Worm (Caenorhabditis elegans) whole organism, mixed stage, embryonic: Measurements from ENCODE around the gene rac-2.

Source experiments
- bed-3 ChIP-seq: fragments of 200-800 bp; sonication (Bioruptor generic); optimal IDR thresholded peaks from 3 replicates; lab custom pipeline; 2018; ENCODE audit warnings: mild to moderate bottlenecking, missing genetic modification characterization, moderate library complexity, missing compliant biosample characterization
- blmp-1 ChIP-seq: fragments of 150-350 bp; optimal IDR thresholded peaks from 2 replicates; lab custom pipeline; 2014; ENCODE audit warnings: missing biosample characterization, missing genetic modification characterization
- ceh-39 ChIP-seq: fragments of 150-350 bp; optimal IDR thresholded peaks from 2 replicates; lab custom pipeline; 2014; ENCODE audit warnings: missing biosample characterization, missing genetic modification characterization
- ces-1 ChIP-seq: fragments of 150-350 bp; optimal IDR thresholded peaks from 2 replicates; lab custom pipeline; 2014; ENCODE audit warnings: missing biosample characterization, missing genetic modification reagents, missing genetic modification characterization
- flh-1 ChIP-seq: fragments of 200-800 bp; sonication (Bioruptor generic); optimal IDR thresholded peaks from 2 replicates; lab custom pipeline; 2018; ENCODE audit warnings: mild to moderate bottlenecking, missing genetic modification characterization, moderate library complexity, missing compliant biosample characterization
- ham-2 ChIP-seq: fragments of 200-800 bp; sonication (Bioruptor generic); optimal IDR thresholded peaks from 2 replicates; lab custom pipeline; 2018; ENCODE audit warnings: mild to moderate bottlenecking, missing genetic modification characterization, missing compliant biosample characterization
- hlh-1 ChIP-seq: fragments of 150-350 bp; optimal IDR thresholded peaks from 2 replicates; lab custom pipeline; 2014; ENCODE audit warnings: missing biosample characterization, missing genetic modification reagents, missing genetic modification characterization
- lin-32 ChIP-seq: fragments of 200-800 bp; sonication (Bioruptor generic); optimal IDR thresholded peaks from 2 replicates; lab custom pipeline; 2018; ENCODE audit warnings: mild to moderate bottlenecking, missing genetic modification characterization, missing compliant biosample characterization
- lsy-2 ChIP-seq: fragments of 150-350 bp; optimal IDR thresholded peaks from 2 replicates; lab custom pipeline; 2014; ENCODE audit warnings: missing biosample characterization, missing genetic modification characterization
- mab-5 ChIP-seq: fragments of 150-350 bp; optimal IDR thresholded peaks from 2 replicates; lab custom pipeline; 2014; ENCODE audit warnings: missing biosample characterization, missing genetic modification characterization
- mep-1 ChIP-seq: fragments of 150-350 bp; optimal IDR thresholded peaks from 2 replicates; lab custom pipeline; 2017; ENCODE audit warnings: missing biosample characterization, missing genetic modification reagents, missing genetic modification characterization, inconsistent platforms
- mls-2 ChIP-seq: sonication (generic microtip); optimal IDR thresholded peaks from 2 replicates; lab custom pipeline; 2016; ENCODE audit warnings: mild to moderate bottlenecking, missing genetic modification characterization, moderate library complexity, missing compliant biosample characterization
- nhr-12 ChIP-seq: fragments of 150-350 bp; optimal IDR thresholded peaks from 2 replicates; lab custom pipeline; 2014; ENCODE audit warnings: missing biosample characterization, missing genetic modification characterization
- nhr-237 ChIP-seq: fragments of 150-350 bp; optimal IDR thresholded peaks from 2 replicates; lab custom pipeline; 2014; ENCODE audit warnings: missing biosample characterization, missing genetic modification characterization
- nhr-28 ChIP-seq: fragments of 150-350 bp; optimal IDR thresholded peaks from 2 replicates; lab custom pipeline; 2014; ENCODE audit warnings: missing biosample characterization, missing genetic modification characterization
- sem-2 ChIP-seq: fragments of 200-800 bp; sonication (Bioruptor generic); optimal IDR thresholded peaks from 2 replicates; lab custom pipeline; 2018; ENCODE audit warnings: mild to moderate bottlenecking, missing genetic modification characterization, missing compliant biosample characterization
- snpc-4 ChIP-seq: fragments of 150-350 bp; optimal IDR thresholded peaks from 2 replicates; lab custom pipeline; 2014; ENCODE audit warnings: missing biosample characterization, missing genetic modification characterization
- unc-120 ChIP-seq: sonication (generic microtip); optimal IDR thresholded peaks from 2 replicates; lab custom pipeline; 2017; ENCODE audit warnings: missing genetic modification characterization, missing compliant biosample characterization; ENCODE audit not compliant: poor library complexity, severe bottlenecking
- unc-62 ChIP-seq: fragments of 150-350 bp; optimal IDR thresholded peaks from 2 replicates; lab custom pipeline; 2014; ENCODE audit warnings: missing biosample characterization, missing genetic modification reagents, missing genetic modification characterization

The rac-2 gene

DNA sequence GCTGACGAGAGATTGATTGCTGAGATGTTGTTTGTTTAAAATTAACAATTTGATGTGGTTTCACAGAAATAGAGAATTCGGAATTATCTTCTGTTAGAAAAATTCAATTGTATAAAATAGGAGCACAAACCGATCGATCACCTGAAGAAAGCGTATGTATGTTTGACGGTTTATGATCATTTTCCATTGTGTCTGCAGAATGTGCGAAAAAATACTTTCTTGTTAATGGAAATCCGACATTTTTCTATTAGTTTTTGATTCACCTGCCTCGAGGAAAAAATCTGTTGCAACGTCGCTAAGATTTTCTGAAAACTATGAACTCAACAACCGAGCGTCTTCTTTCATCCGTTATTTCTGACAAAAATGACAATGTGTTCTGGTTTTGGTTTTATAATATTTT is 28.7 kb downstream of the rac-2 start, which contains the start of gene C35D6.13:
Gene C35D6.13, plus strand, starts transcription at position 301 of the 400 bp plus-strand sequence.
- TF ChIP-seq lsy-2 (no peak), flh-1 (GFP tag; lab: Kevin White, UChicago) (no peak), mab-5 (no peak), ceh-39 (tag; lab: Kevin White, UChicago) (no peak), hlh-1 (no peak), nhr-28 (tag; lab: Kevin White, UChicago) (no peak), ham-2 (no peak)

ce11 chrIV:16346514-16346913 is 38.5 kb downstream of the rac-2 start, which contains the start of gene C35D6.3:
Gene C35D6.3, plus strand, starts transcription at chrIV:16346814.
- TF ChIP-seq mls-2 (tag; lab: Kevin White, UChicago) = no peak
- no peak for TF ChIP-seq ces-1 (GFP tag; lab: Kevin White, UChicago)
- no peak for TF ChIP-seq sem-2 (GFP tag; lab: Kevin White, UChicago)
- no peak for TF ChIP-seq lsy-2
- no peak for TF ChIP-seq nhr-237 (tag; lab: Kevin White, UChicago)
- no peak for TF ChIP-seq unc-62
- TF ChIP-seq nhr-12 = no peak
- no peak for TF ChIP-seq blmp-1 (tag; lab: Kevin White, UChicago)
- TF ChIP-seq bed-3 (GFP tag; lab: Kevin White, UChicago) = no peak
- no peak for TF ChIP-seq snpc-4
- no peak for TF ChIP-seq flh-1 (GFP tag; lab: Kevin White, UChicago)
- no peak for TF ChIP-seq mep-1 (tag; lab: Kevin White, UChicago)
- TF ChIP-seq lin-32 (GFP tag; lab: Kevin White, UChicago) = no peak
- TF ChIP-seq unc-120 (tag; lab: Kevin White, UChicago) = no peak
- no peak for TF ChIP-seq ham-2

ce11 chrIV:16350690-16351089 is 42.7 kb downstream of the rac-2 start, which contains the start of gene C35D6.4:
Gene C35D6.4, plus strand, starts transcription at chrIV:16350990.
- TF ChIP-seq ces-1 (GFP tag; lab: Kevin White, UChicago) = no peak
- no peak for TF ChIP-seq nhr-12
- TF ChIP-seq bed-3 (GFP tag; lab: Kevin White, UChicago) = no peak
